Fruit fly (Drosophila melanogaster): ENCODE data around the gene pigeon.

Gene pigeon

DNA sequence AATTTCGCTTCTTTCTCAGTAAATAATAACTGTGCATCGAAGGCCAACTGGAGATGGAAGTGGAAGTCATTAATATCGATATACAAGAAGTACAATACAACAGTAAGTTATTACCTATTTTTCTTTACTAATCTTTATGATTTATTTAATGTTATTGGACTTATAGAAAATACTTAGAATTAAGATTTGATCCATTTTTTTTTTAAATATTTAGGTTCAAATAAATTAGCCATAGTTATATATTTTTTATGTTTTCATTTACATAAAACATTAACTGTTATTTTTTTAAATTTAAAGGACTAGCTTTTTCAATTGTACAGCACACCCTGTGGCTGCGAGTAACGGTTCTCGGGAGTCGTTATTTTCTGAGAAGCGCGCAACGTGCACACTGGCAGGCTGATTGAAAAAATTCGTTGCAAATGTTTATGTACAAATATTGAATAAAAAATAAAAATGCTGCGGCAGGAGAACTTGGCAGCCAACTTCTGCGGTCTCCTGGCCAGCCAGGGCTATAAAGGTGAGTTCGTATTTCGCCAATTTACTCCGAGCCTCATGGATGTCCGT lies at the start of gene pigeon, which contains the start of gene gammaTub37C (continued):
- TF ChIP-seq nerfin-2 (GFP tag; IDR thresholded peaks at IDR 0.05; ENCODE audit: partially characterized antibody) = no peak
- TF ChIP-seq CG18262 (tag; optimal IDR thresholded peaks at IDR 0.05) = peak; percentile 14
- no peak for TF ChIP-seq CG10959 (GFP tag; IDR thresholded peaks at IDR 0.05)
- TF ChIP-seq sd (tag; optimal IDR thresholded peaks at IDR 0.05) = no peak
- 0 out of 3 replicates have a peak, but pooled peaks have one; percentile 20 for TF ChIP-seq CG17361 (GFP tag; IDR thresholded peaks at IDR 0.05)
- peak; percentile 45 for TF ChIP-seq Lhr (GFP tag; optimal IDR thresholded peaks at IDR 0.05)
- TF ChIP-seq CG4617 (GFP tag; optimal IDR thresholded peaks at IDR 0.05; ENCODE audit: borderline replicate concordance) = peak; percentile 84
- TF ChIP-seq D (optimal IDR thresholded peaks at IDR 0.05) = no peak
- no peak for TF ChIP-seq D (GFP tag; optimal IDR thresholded peaks at IDR 0.05)
- no peak for TF ChIP-seq vfl (GFP tag; optimal IDR thresholded peaks at IDR 0.05)
- no peak for TF ChIP-seq CG18619 (GFP tag; optimal IDR thresholded peaks at IDR 0.05)
- no peak for TF ChIP-seq CG3407 (GFP tag; optimal IDR thresholded peaks at IDR 0.05)
- no peak for TF ChIP-seq CG4404 (GFP tag; IDR thresholded peaks at IDR 0.05)
- no peak for TF ChIP-seq CG16813 (GFP tag; IDR thresholded peaks at IDR 0.05; ENCODE audit: partially characterized antibody)
- TF ChIP-seq Ptx1 (GFP tag; IDR thresholded peaks at IDR 0.05) = no peak
- TF ChIP-seq run (tag; optimal IDR thresholded peaks at IDR 0.05) = no peak
- no peak for TF ChIP-seq CTCF (GFP tag; optimal IDR thresholded peaks at IDR 0.05)
- TF ChIP-seq CG10274 (GFP tag; optimal IDR thresholded peaks at IDR 0.05) = no peak
- TF ChIP-seq CG10431 (GFP tag; optimal IDR thresholded peaks at IDR 0.05) = peak; percentile 39
- TF ChIP-seq CG3838 (GFP tag; optimal IDR thresholded peaks at IDR 0.05) = no peak
- no peak for TF ChIP-seq exex (tag; optimal IDR thresholded peaks at IDR 0.05)
- TF ChIP-seq CG9727 (GFP tag; optimal IDR thresholded peaks at IDR 0.05) = no peak
- TF ChIP-seq phol (tag; optimal IDR thresholded peaks at IDR 0.05) = peak; percentile 22
- TF ChIP-seq Blimp-1 (GFP tag; optimal IDR thresholded peaks at IDR 0.05) = no peak
- TF ChIP-seq CG3726 (GFP tag; IDR thresholded peaks at IDR 0.05) = no peak
- peak; percentile 53 for TF ChIP-seq Dp (GFP tag; optimal IDR thresholded peaks at IDR 0.05)
- no peak for TF ChIP-seq slou (GFP tag; optimal IDR thresholded peaks at IDR 0.05)
- TF ChIP-seq E2f2 (GFP tag; IDR thresholded peaks at IDR 0.05) = 0 out of 2 replicates have a peak, but pooled peaks have one; percentile 33
- TF ChIP-seq hb (GFP tag; IDR thresholded peaks at IDR 0.05; ENCODE audit: partially characterized antibody) = no peak
- no peak for TF ChIP-seq tll (GFP tag; optimal IDR thresholded peaks at IDR 0.05)
- no peak for TF ChIP-seq CG11456 (GFP tag; IDR thresholded peaks at IDR 0.05)
- TF ChIP-seq CG4424 (GFP tag; optimal IDR thresholded peaks at IDR 0.05) = no peak
- no peak for TF ChIP-seq B-H1 (GFP tag; IDR thresholded peaks at IDR 0.05)
- peak; percentile 54 for TF ChIP-seq CG17829 (tag; optimal IDR thresholded peaks at IDR 0.05)
- no peak for TF ChIP-seq fd102C (GFP tag; optimal IDR thresholded peaks at IDR 0.05)
- peak; percentile 37 for TF ChIP-seq CG2712 (tag; optimal IDR thresholded peaks at IDR 0.05)
- no peak for TF ChIP-seq Doc2 (GFP tag; IDR thresholded peaks at IDR 0.05)
- no peak for TF ChIP-seq CG11723 (GFP tag; optimal IDR thresholded peaks at IDR 0.05)
- no peak for TF ChIP-seq ftz-f1 (GFP tag; optimal IDR thresholded peaks at IDR 0.05)
- TF ChIP-seq CG17912 (GFP tag; optimal IDR thresholded peaks at IDR 0.05) = peak; percentile 1
- peak; percentile 74 for TF ChIP-seq CG9797 (GFP tag; optimal IDR thresholded peaks at IDR 0.05)
- TF ChIP-seq HLH4C (GFP tag; IDR thresholded peaks at IDR 0.05; ENCODE audit: partially characterized antibody) = no peak
- no peak for TF ChIP-seq CG3163 (GFP tag; optimal IDR thresholded peaks at IDR 0.05)
- no peak for TF ChIP-seq Eip74EF (GFP tag; optimal IDR thresholded peaks at IDR 0.05)
- peak; percentile 65 for TF ChIP-seq MESR4 (GFP tag; optimal IDR thresholded peaks at IDR 0.05)
- TF ChIP-seq az2 (GFP tag; optimal IDR thresholded peaks at IDR 0.05) = no peak
- TF ChIP-seq CG17328 (GFP tag; IDR thresholded peaks at IDR 0.05) = no peak
- TF ChIP-seq Ssrp (tag; optimal IDR thresholded peaks at IDR 0.05) = no peak
- TF ChIP-seq dan (GFP tag; IDR thresholded peaks at IDR 0.05) = no peak
- no peak for TF ChIP-seq fd96Cb (tag; optimal IDR thresholded peaks at IDR 0.05)
